Fruit fly (Drosophila melanogaster) whole organism, adult: ENCODE data around the gene CG6168.

Experiments
- CG11617 ChIP-seq: fragments of 200-800 bp; sonication (Bioruptor generic); optimal IDR thresholded peaks from 2 replicates; lab custom pipeline; 2017; ENCODE audit warnings: mild to moderate bottlenecking, missing biosample characterization, missing genetic modification reagents, missing genetic modification characterization
- CG12768 ChIP-seq: fragments of 200-800 bp; sonication (Bioruptor generic); optimal IDR thresholded peaks from 2 replicates; lab custom pipeline; 2017; ENCODE audit warnings: missing biosample characterization, missing genetic modification characterization, mild to moderate bottlenecking, moderate library complexity, missing genetic modification reagents
- CG14711 ChIP-seq: fragments of 200-800 bp; sonication (Bioruptor generic); optimal IDR thresholded peaks from 2 replicates; lab custom pipeline; 2018; ENCODE audit warnings: missing biosample characterization, mild to moderate bottlenecking, missing genetic modification characterization, moderate library complexity
- CG1620 ChIP-seq: fragments of 200-800 bp; sonication (Bioruptor generic); optimal IDR thresholded peaks from 2 replicates; lab custom pipeline; 2016; ENCODE audit warnings: missing biosample characterization, missing genetic modification characterization
- CG7045 ChIP-seq: fragments of 200-800 bp; sonication (Bioruptor generic); optimal IDR thresholded peaks from 2 replicates; lab custom pipeline; 2017; ENCODE audit warnings: missing biosample characterization, mild to moderate bottlenecking, missing genetic modification characterization
- CG7101 ChIP-seq: fragments of 200-800 bp; sonication (Bioruptor generic); optimal IDR thresholded peaks from 2 replicates; lab custom pipeline; 2018; ENCODE audit warnings: missing biosample characterization, mild to moderate bottlenecking, missing genetic modification characterization, moderate library complexity
- Clk ChIP-seq: fragments of 200-800 bp; sonication (Bioruptor generic); optimal IDR thresholded peaks from 2 replicates; lab custom pipeline; 2017; ENCODE audit warnings: missing biosample characterization, missing genetic modification characterization
- Hr96 ChIP-seq: fragments of 200-800 bp; sonication (Bioruptor generic); optimal IDR thresholded peaks from 2 replicates; lab custom pipeline; 2016; ENCODE audit warnings: missing biosample characterization, missing genetic modification characterization
- Mnt ChIP-seq: fragments of 200-800 bp; sonication (Bioruptor generic); optimal IDR thresholded peaks from 2 replicates; lab custom pipeline; 2016; ENCODE audit warnings: missing biosample characterization, mild to moderate bottlenecking, missing genetic modification characterization
- cnc ChIP-seq, 2 experiments: fragments of >200 bp; optimal IDR thresholded peaks; 2 replicates each; lab custom pipeline; 2017
- kay ChIP-seq: fragments of 200-800 bp; sonication (Bioruptor generic); peaks from one replicate; lab custom pipeline; 2016; ENCODE audit warnings: missing biosample characterization, missing genetic modification characterization, borderline replicate concordance
- ovo ChIP-seq: fragments of 200-800 bp; sonication (Bioruptor generic); optimal IDR thresholded peaks from 2 replicates; lab custom pipeline; 2016; ENCODE audit warnings: missing biosample characterization, missing genetic modification characterization
- tj ChIP-seq: fragments of 200-800 bp; sonication (Bioruptor generic); optimal IDR thresholded peaks from 3 replicates; lab custom pipeline; 2017; ENCODE audit warnings: missing biosample characterization, mild to moderate bottlenecking, missing genetic modification characterization, moderate library complexity
- toe ChIP-seq: fragments of 200-800 bp; sonication (Bioruptor generic); optimal IDR thresholded peaks from 2 replicates; lab custom pipeline; 2016; ENCODE audit warnings: missing biosample characterization, missing genetic modification characterization

dm6 chr3L:11325671-11326306 lies 4.3 kb upstream of the CG6168 start:
- TF ChIP-seq CG7045, result peak; percentile 52
- TF ChIP-seq CG11617 (GFP tag; lab: Kevin White, UChicago), result peak; percentile 44
- peak; percentile 59 for TF ChIP-seq Hr96 (GFP tag; lab: Kevin White, UChicago)
- no peak for TF ChIP-seq ovo (GFP tag; lab: Kevin White, UChicago)
- TF ChIP-seq CG1620 (GFP tag; lab: Kevin White, UChicago), result peak; percentile 60
- TF ChIP-seq CG14711, result peak; percentile 32
- peak; percentile 22 for TF ChIP-seq toe (GFP tag; lab: Kevin White, UChicago)
- peak; percentile 79 for TF ChIP-seq tj (GFP tag; lab: Kevin White, UChicago)
- no peak for TF ChIP-seq kay (GFP tag; lab: Kevin White, UChicago)
- TF ChIP-seq cnc (optimal IDR thresholded peaks at IDR 0.05; lab: Kevin White, UChicago), result no peak
- TF ChIP-seq CG12768 (GFP tag; lab: Kevin White, UChicago), result no peak
- peak; percentile 57 for TF ChIP-seq CG7101 (tag; lab: Kevin White, UChicago)
- no peak for TF ChIP-seq Mnt
- TF ChIP-seq Clk (GFP tag; lab: Kevin White, UChicago), result no peak
